Worm (Caenorhabditis elegans) whole organism, young adult: ENCODE data around the gene F14F9.4.

Experiments used
- B0261.1 ChIP-seq: sonication (generic microtip); optimal IDR thresholded peaks from 2 replicates; lab custom pipeline; 2016; ENCODE audit warnings: mild to moderate bottlenecking, missing genetic modification characterization, moderate library complexity, missing compliant biosample characterization
- F22D6.2 ChIP-seq: sonication (generic microtip); optimal IDR thresholded peaks from 2 replicates; lab custom pipeline; 2016; ENCODE audit warnings: mild to moderate bottlenecking, missing genetic modification characterization, missing compliant biosample characterization
- F23B12.7 ChIP-seq: sonication (generic microtip); optimal IDR thresholded peaks from 2 replicates; lab custom pipeline; 2017; ENCODE audit warnings: missing genetic modification characterization, mild to moderate bottlenecking, missing compliant biosample characterization, antibody characterized with exemption, moderate library complexity; ENCODE audit not compliant: insufficient read depth
- F39B2.1 ChIP-seq: fragments of 200-800 bp; sonication (Bioruptor generic); IDR thresholded peaks from 2 replicates; pipeline ENCODE4 v1.3.6; 2022; ENCODE audit warnings: missing genetic modification reagents, missing genetic modification characterization, missing compliant biosample characterization
- T07F8.4 ChIP-seq: sonication (generic microtip); optimal IDR thresholded peaks from 2 replicates; lab custom pipeline; 2016; ENCODE audit warnings: mild to moderate bottlenecking, missing genetic modification characterization, moderate library complexity, missing compliant biosample characterization
- Y53F4B.3 ChIP-seq: fragments of 200-800 bp; sonication (Bioruptor generic); IDR thresholded peaks from 2 replicates; pipeline ENCODE4 v1.3.6; 2022; ENCODE audit warnings: missing genetic modification reagents, missing genetic modification characterization, missing compliant biosample characterization
- Y79H2A.3 ChIP-seq: fragments of 200-800 bp; sonication (Bioruptor generic); conservative IDR thresholded peaks from 2 replicates; pipeline ENCODE4 v1.3.6; 2022; ENCODE audit warnings: missing genetic modification reagents, missing genetic modification characterization, missing compliant biosample characterization
- atf-7 ChIP-seq: sonication (generic microtip); optimal IDR thresholded peaks from 2 replicates; lab custom pipeline; 2017; ENCODE audit warnings: mild to moderate bottlenecking, missing genetic modification characterization, missing compliant biosample characterization
- athp-1 ChIP-seq: sonication (generic microtip); optimal IDR thresholded peaks from 2 replicates; lab custom pipeline; 2017; ENCODE audit warnings: mild to moderate bottlenecking, missing genetic modification characterization, missing compliant biosample characterization
- bed-1 ChIP-seq: fragments of 200-800 bp; sonication (Bioruptor generic); IDR thresholded peaks from 2 replicates; pipeline ENCODE4 v1.3.6; 2022; ENCODE audit warnings: missing genetic modification reagents, missing genetic modification characterization, missing compliant biosample characterization
- bed-2 ChIP-seq: fragments of 200-800 bp; sonication (Bioruptor generic); IDR thresholded peaks from 2 replicates; pipeline ENCODE4 v1.3.6; 2022; ENCODE audit warnings: missing genetic modification reagents, missing genetic modification characterization, missing compliant biosample characterization
- ccch-3 ChIP-seq: fragments of 200-800 bp; sonication (Bioruptor generic); optimal IDR thresholded peaks from 2 replicates; lab custom pipeline; 2018; ENCODE audit warnings: mild to moderate bottlenecking, missing genetic modification characterization, missing compliant biosample characterization
- efl-1 ChIP-seq: fragments of 150-350 bp; optimal IDR thresholded peaks from 2 replicates; lab custom pipeline; 2014; ENCODE audit warnings: missing biosample characterization, missing genetic modification reagents, missing genetic modification characterization
- fkh-3 ChIP-seq: sonication (generic microtip); optimal IDR thresholded peaks from 2 replicates; lab custom pipeline; 2016; ENCODE audit warnings: mild to moderate bottlenecking, missing genetic modification characterization, missing compliant biosample characterization
- hmg-1.2 ChIP-seq: fragments of 200-800 bp; sonication (Bioruptor generic); IDR thresholded peaks from 2 replicates; pipeline ENCODE4 v1.3.6; 2022; ENCODE audit warnings: missing genetic modification reagents, missing genetic modification characterization, missing compliant biosample characterization
- hsf-1 ChIP-seq: fragments of 200-800 bp; sonication (Bioruptor generic); IDR thresholded peaks from 2 replicates; pipeline ENCODE4 v1.3.6; 2022; ENCODE audit warnings: missing genetic modification reagents, missing genetic modification characterization, missing compliant biosample characterization
- let-607 ChIP-seq, 2 experiments: fragments of 200-800 bp in 1 of 2; sonication (Bioruptor generic) in 1 of 2; sonication (generic microtip) in 1 of 2; optimal IDR thresholded peaks; 2 replicates each; lab custom pipeline; 2016 to 2018; ENCODE audit warnings: mild to moderate bottlenecking in 2 of 2, missing compliant biosample characterization in 2 of 2, missing genetic modification characterization in 2 of 2, moderate library complexity in 2 of 2, missing genotype in 1 of 2
- lin-35 ChIP-seq, 3 experiments: fragments of 150-350 bp in 2 of 3; sonication (generic microtip) in 1 of 3; optimal IDR thresholded peaks; 2 replicates each; lab custom pipeline; 2014 to 2018; ENCODE audit warnings: missing biosample characterization in 3 of 3, missing genetic modification characterization in 3 of 3, missing genetic modification reagents in 3 of 3
- lin-40 ChIP-seq: sonication (generic microtip); optimal IDR thresholded peaks from 2 replicates; lab custom pipeline; 2016; ENCODE audit warnings: missing genetic modification characterization, mild to moderate bottlenecking, missing compliant biosample characterization, missing genotype, missing genetic modification reagents
- lsy-27 ChIP-seq: sonication (generic microtip); optimal IDR thresholded peaks from 2 replicates; lab custom pipeline; 2017; ENCODE audit warnings: missing genetic modification characterization, mild to moderate bottlenecking, missing compliant biosample characterization, antibody characterized with exemption, missing genotype, borderline replicate concordance; ENCODE audit not compliant: insufficient read depth
- madf-10 ChIP-seq: sonication (generic microtip); optimal IDR thresholded peaks from 2 replicates; lab custom pipeline; 2016; ENCODE audit warnings: mild to moderate bottlenecking, missing genetic modification characterization, missing compliant biosample characterization
- madf-3 ChIP-seq: fragments of 200-800 bp; sonication (Bioruptor generic); IDR thresholded peaks from 2 replicates; pipeline ENCODE4 v1.3.6; 2022; ENCODE audit warnings: missing genetic modification reagents, missing genetic modification characterization, missing compliant biosample characterization
- nfya-1 ChIP-seq: sonication (generic microtip); optimal IDR thresholded peaks from 2 replicates; lab custom pipeline; 2017; ENCODE audit warnings: antibody characterized with exemption, missing compliant biosample characterization, missing genetic modification characterization, borderline replicate concordance; ENCODE audit not compliant: insufficient read depth
- nhr-179 ChIP-seq: sonication (generic microtip); optimal IDR thresholded peaks from 2 replicates; lab custom pipeline; 2016; ENCODE audit warnings: mild to moderate bottlenecking, missing genetic modification characterization, missing compliant biosample characterization
- nhr-27 ChIP-seq: fragments of 200-800 bp; sonication (Bioruptor generic); optimal IDR thresholded peaks from 2 replicates; lab custom pipeline; 2018; ENCODE audit warnings: mild to moderate bottlenecking, missing genetic modification characterization, moderate library complexity, missing compliant biosample characterization
- nhr-80 ChIP-seq: sonication (generic microtip); optimal IDR thresholded peaks from 2 replicates; lab custom pipeline; 2016; ENCODE audit warnings: missing genetic modification characterization, missing compliant biosample characterization
- nhr-90 ChIP-seq: sonication (generic microtip); optimal IDR thresholded peaks from 2 replicates; lab custom pipeline; 2016; ENCODE audit warnings: missing genotype, mild to moderate bottlenecking, missing genetic modification characterization, missing compliant biosample characterization
- rpc-1 ChIP-seq, 2 experiments: fragments of 150-350 bp in 1 of 2; sonication (generic microtip) in 1 of 2; optimal IDR thresholded peaks; 2 replicates each; lab custom pipeline; 2014 to 2018; ENCODE audit warnings: missing biosample characterization in 1 of 2, missing genetic modification characterization in 1 of 2, missing genetic modification reagents in 1 of 2, missing genotype in 1 of 2
- sdz-38 ChIP-seq: sonication (generic microtip); optimal IDR thresholded peaks from 2 replicates; lab custom pipeline; 2016; ENCODE audit warnings: missing genotype, missing genetic modification characterization, missing compliant biosample characterization
- tbx-9 ChIP-seq: sonication (generic microtip); optimal IDR thresholded peaks from 2 replicates; lab custom pipeline; 2016; ENCODE audit warnings: borderline replicate concordance, missing genetic modification characterization, inconsistent platforms, missing compliant biosample characterization

The F14F9.4 gene

ce11 chrV:5155516-5155915 is 23.0 kb downstream of the F14F9.4 start, which contains the start of gene srx-38:
TSS of gene srx-38 (minus strand) at chrV:5155616.
- TF ChIP-seq nhr-179 (tag; lab: Kevin White, UChicago) (no peak), madf-3 (GFP tag; lab: Robert Waterston, UW) (no peak), ccch-3 (no peak), lin-40 (tag; lab: Kevin White, UChicago) (no peak), F23B12.7 (tag; lab: Kevin White, UChicago) (no peak), F39B2.1 (GFP tag; lab: Robert Waterston, UW) (no peak), Y53F4B.3 (GFP tag; lab: Robert Waterston, UW) (no peak), nfya-1 (tag; lab: Kevin White, UChicago) (no peak), lsy-27 (tag; lab: Kevin White, UChicago) (no peak), athp-1 (tag; lab: Kevin White, UChicago) (no peak), hsf-1 (no peak), atf-7 (tag; lab: Kevin White, UChicago) (no peak), bed-2 (GFP tag; lab: Robert Waterston, UW) (no peak), hmg-1.2 (GFP tag; lab: Robert Waterston, UW) (no peak), bed-1 (GFP tag; lab: Robert Waterston, UW) (no peak), sdz-38 (no peak)
- TF ChIP-seq, all 124 proteins: peak for 0

- TF ChIP-seq nhr-90 (tag; lab: Kevin White, UChicago) (no peak), Y79H2A.3 (GFP tag; lab: Robert Waterston, UW) (no peak), nhr-80 (tag; lab: Kevin White, UChicago) (no peak), madf-10 (tag; lab: Kevin White, UChicago) (no peak), T07F8.4 (tag; lab: Kevin White, UChicago) (no peak), lsy-27 (tag; lab: Kevin White, UChicago) (no peak), fkh-3 (tag; lab: Kevin White, UChicago) (no peak), tbx-9 (tag; lab: Kevin White, UChicago) (no peak), bed-1 (GFP tag; lab: Robert Waterston, UW) (no peak), lin-35 (GFP tag; optimal IDR thresholded peaks at IDR 0.05; lab: Kevin White, UChicago) (no peak)
Observed at ce11 chrV:5157660-5158059, 25.1 kb downstream of the F14F9.4 start, which contains the start of gene srx-39. TSS of gene srx-39 (minus strand) at chrV:5157760.

- TF ChIP-seq rpc-1 (optimal IDR thresholded peaks at IDR 0.05; lab: Kevin White, UChicago) (no peak), rpc-1 (tag; optimal IDR thresholded peaks at IDR 0.05; lab: Kevin White, UChicago) (no peak), B0261.1 (tag; lab: Kevin White, UChicago) (no peak), nfya-1 (tag; lab: Kevin White, UChicago) (no peak)
Observed at ce11 chrV:5158302-5158701, 25.8 kb downstream of the F14F9.4 start, which contains the start of gene abu-15. TSS of gene abu-15 (plus strand) at chrV:5158602.

ce11 chrV:5161792-5162191 is 29.3 kb downstream of the F14F9.4 start, which contains the start of gene abu-6:
TSS of gene abu-6 (minus strand) at chrV:5161892.
- no peak for TF ChIP-seq efl-1 (GFP tag; lab: Kevin White, UChicago)

DNA sequence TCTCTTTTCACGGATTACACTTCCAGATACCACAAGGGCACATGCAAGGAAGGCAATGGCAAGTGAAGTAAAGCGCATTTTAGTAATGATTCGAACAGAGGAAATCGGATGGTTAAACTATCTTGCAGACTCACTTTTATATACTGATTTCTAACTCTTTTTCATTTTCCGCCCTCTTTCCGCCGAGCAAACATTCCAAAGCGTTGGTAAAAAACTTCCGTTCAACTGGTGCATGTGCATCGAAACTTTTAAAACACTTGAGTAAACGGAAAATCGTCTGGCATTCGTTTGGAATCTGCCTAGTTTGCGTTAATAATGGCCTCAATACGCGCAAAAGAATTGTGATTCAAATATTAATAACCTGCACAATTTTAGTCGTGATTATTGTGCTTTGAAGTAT is 32.1 kb downstream of the F14F9.4 start, which contains the start of gene abu-7:
abu-7 (minus strand) TSS at position 101 of the 400 bp plus-strand sequence.
- TF ChIP-seq nhr-27 (tag; lab: Kevin White, UChicago) (no peak), F22D6.2 (tag; lab: Kevin White, UChicago) (no peak), let-607 (tag; optimal IDR thresholded peaks at IDR 0.05; lab: Kevin White, UChicago) (no peak)
- TF ChIP-seq, all 124 proteins: peak for 0
